Worm (Caenorhabditis elegans) whole organism, young adult: ENCODE data around the gene dpy-11.

Experiments used
- B0019.2 ChIP-seq: fragments of 200-800 bp; sonication (Bioruptor generic); conservative IDR thresholded peaks from 2 replicates; pipeline ENCODE4 v1.3.6; 2022; ENCODE audit warnings: missing genetic modification reagents, missing genetic modification characterization, missing compliant biosample characterization
- B0336.3 ChIP-seq: fragments of 200-800 bp; sonication (Bioruptor generic); IDR thresholded peaks from 2 replicates; pipeline ENCODE4 v1.3.6; 2022; ENCODE audit warnings: missing genetic modification characterization, missing compliant biosample characterization
- F22D6.2 ChIP-seq: sonication (generic microtip); optimal IDR thresholded peaks from 2 replicates; lab custom pipeline; 2016; ENCODE audit warnings: mild to moderate bottlenecking, missing genetic modification characterization, missing compliant biosample characterization
- F23B12.7 ChIP-seq: sonication (generic microtip); optimal IDR thresholded peaks from 2 replicates; lab custom pipeline; 2017; ENCODE audit warnings: missing genetic modification characterization, mild to moderate bottlenecking, missing compliant biosample characterization, antibody characterized with exemption, moderate library complexity; ENCODE audit not compliant: insufficient read depth
- F37B4.10 ChIP-seq: fragments of 200-800 bp; sonication (Bioruptor generic); IDR thresholded peaks from 2 replicates; pipeline ENCODE4 v1.3.6; 2022; ENCODE audit warnings: missing genetic modification characterization, missing compliant biosample characterization
- F39B2.1 ChIP-seq: fragments of 200-800 bp; sonication (Bioruptor generic); IDR thresholded peaks from 2 replicates; pipeline ENCODE4 v1.3.6; 2022; ENCODE audit warnings: missing genetic modification reagents, missing genetic modification characterization, missing compliant biosample characterization
- F49E8.2 ChIP-seq: sonication (generic microtip); optimal IDR thresholded peaks from 3 replicates; lab custom pipeline; 2017; ENCODE audit warnings: missing genetic modification characterization, mild to moderate bottlenecking, missing compliant biosample characterization, antibody characterized with exemption, moderate library complexity; ENCODE audit not compliant: insufficient read depth
- K11D2.4 ChIP-seq: fragments of 200-800 bp; sonication (Bioruptor generic); IDR thresholded peaks from 2 replicates; pipeline ENCODE4 v1.3.6; 2022; ENCODE audit warnings: missing genetic modification reagents, missing genetic modification characterization, missing compliant biosample characterization
- K12H6.12 ChIP-seq: fragments of 200-800 bp; sonication (Bioruptor generic); optimal IDR thresholded peaks from 2 replicates; lab custom pipeline; 2018; ENCODE audit warnings: mild to moderate bottlenecking, missing genetic modification characterization, missing compliant biosample characterization
- T26A5.8 ChIP-seq: sonication (generic microtip); optimal IDR thresholded peaks from 2 replicates; lab custom pipeline; 2016; ENCODE audit warnings: missing genetic modification characterization, missing compliant biosample characterization
- Y53G8AR.9 ChIP-seq: fragments of 200-800 bp; sonication (Bioruptor generic); conservative IDR thresholded peaks from 2 replicates; pipeline ENCODE4 v1.3.6; 2022; ENCODE audit warnings: missing genetic modification reagents, missing genetic modification characterization, missing compliant biosample characterization
- ZK185.1 ChIP-seq: sonication (generic microtip); optimal IDR thresholded peaks from 2 replicates; lab custom pipeline; 2016; ENCODE audit warnings: mild to moderate bottlenecking, missing genetic modification characterization, missing compliant biosample characterization; ENCODE audit not compliant: poor library complexity, severe bottlenecking
- akir-1 ChIP-seq: fragments of 200-800 bp; sonication (Bioruptor generic); optimal IDR thresholded peaks from 2 replicates; lab custom pipeline; 2018; ENCODE audit warnings: mild to moderate bottlenecking, missing genetic modification characterization, moderate library complexity, missing compliant biosample characterization
- athp-1 ChIP-seq: sonication (generic microtip); optimal IDR thresholded peaks from 2 replicates; lab custom pipeline; 2017; ENCODE audit warnings: mild to moderate bottlenecking, missing genetic modification characterization, missing compliant biosample characterization
- attf-5 ChIP-seq: fragments of 200-800 bp; sonication (Bioruptor generic); optimal IDR thresholded peaks from 2 replicates; lab custom pipeline; 2018; ENCODE audit warnings: mild to moderate bottlenecking, missing genetic modification characterization, missing compliant biosample characterization
- die-1 ChIP-seq: sonication (generic microtip); optimal IDR thresholded peaks from 2 replicates; lab custom pipeline; 2016; ENCODE audit warnings: missing genotype, mild to moderate bottlenecking, missing genetic modification characterization, missing compliant biosample characterization
- dox-1 ChIP-seq: fragments of 200-800 bp; sonication (Bioruptor generic); IDR thresholded peaks from 2 replicates; pipeline ENCODE4 v1.3.6; 2022; ENCODE audit warnings: missing genetic modification reagents, missing genetic modification characterization, missing compliant biosample characterization
- egl-18 ChIP-seq: fragments of 200-800 bp; sonication (Bioruptor generic); IDR thresholded peaks from 2 replicates; pipeline ENCODE4 v1.3.6; 2022; ENCODE audit warnings: missing genetic modification reagents, missing genetic modification characterization, missing compliant biosample characterization
- egl-44 ChIP-seq: fragments of 200-800 bp; sonication (Bioruptor generic); IDR thresholded peaks from 2 replicates; pipeline ENCODE4 v1.3.6; 2022; ENCODE audit warnings: missing genetic modification reagents, missing genetic modification characterization, missing compliant biosample characterization
- ekl-4 ChIP-seq: fragments of 200-800 bp; sonication (Bioruptor generic); IDR thresholded peaks from 2 replicates; pipeline ENCODE4 v1.3.6; 2022; ENCODE audit warnings: missing genetic modification reagents, missing genetic modification characterization, missing compliant biosample characterization
- hlh-12 ChIP-seq: sonication (generic microtip); optimal IDR thresholded peaks from 2 replicates; lab custom pipeline; 2016; ENCODE audit warnings: missing genetic modification characterization, missing compliant biosample characterization
- hmg-1.2 ChIP-seq: fragments of 200-800 bp; sonication (Bioruptor generic); IDR thresholded peaks from 2 replicates; pipeline ENCODE4 v1.3.6; 2022; ENCODE audit warnings: missing genetic modification reagents, missing genetic modification characterization, missing compliant biosample characterization
- hmg-20 ChIP-seq: fragments of 200-800 bp; sonication (Bioruptor generic); IDR thresholded peaks from 2 replicates; pipeline ENCODE4 v1.3.6; 2022; ENCODE audit warnings: missing genetic modification reagents, missing genetic modification characterization, missing compliant biosample characterization
- let-607 ChIP-seq, 2 experiments: fragments of 200-800 bp in 1 of 2; sonication (Bioruptor generic) in 1 of 2; sonication (generic microtip) in 1 of 2; optimal IDR thresholded peaks; 2 replicates each; lab custom pipeline; 2016 to 2018; ENCODE audit warnings: mild to moderate bottlenecking in 2 of 2, missing compliant biosample characterization in 2 of 2, missing genetic modification characterization in 2 of 2, moderate library complexity in 2 of 2, missing genotype in 1 of 2
- lin-26 ChIP-seq: fragments of 200-800 bp; sonication (Bioruptor generic); IDR thresholded peaks from 2 replicates; pipeline ENCODE4 v1.3.6; 2022; ENCODE audit warnings: missing genetic modification reagents, missing genetic modification characterization, missing compliant biosample characterization
- lsy-27 ChIP-seq: sonication (generic microtip); optimal IDR thresholded peaks from 2 replicates; lab custom pipeline; 2017; ENCODE audit warnings: missing genetic modification characterization, mild to moderate bottlenecking, missing compliant biosample characterization, antibody characterized with exemption, missing genotype, borderline replicate concordance; ENCODE audit not compliant: insufficient read depth
- madf-10 ChIP-seq: sonication (generic microtip); optimal IDR thresholded peaks from 2 replicates; lab custom pipeline; 2016; ENCODE audit warnings: mild to moderate bottlenecking, missing genetic modification characterization, missing compliant biosample characterization
- madf-6 ChIP-seq: fragments of 200-800 bp; sonication (Bioruptor generic); IDR thresholded peaks from 2 replicates; pipeline ENCODE4 v1.3.6; 2022; ENCODE audit warnings: missing genetic modification reagents, missing genetic modification characterization, missing compliant biosample characterization
- mes-4 ChIP-seq: sonication (generic microtip); optimal IDR thresholded peaks from 2 replicates; lab custom pipeline; 2016; ENCODE audit warnings: missing genotype, missing genetic modification characterization, missing compliant biosample characterization
- nfya-1 ChIP-seq: sonication (generic microtip); optimal IDR thresholded peaks from 2 replicates; lab custom pipeline; 2017; ENCODE audit warnings: antibody characterized with exemption, missing compliant biosample characterization, missing genetic modification characterization, borderline replicate concordance; ENCODE audit not compliant: insufficient read depth
- nhr-179 ChIP-seq: sonication (generic microtip); optimal IDR thresholded peaks from 2 replicates; lab custom pipeline; 2016; ENCODE audit warnings: mild to moderate bottlenecking, missing genetic modification characterization, missing compliant biosample characterization
- nhr-27 ChIP-seq: fragments of 200-800 bp; sonication (Bioruptor generic); optimal IDR thresholded peaks from 2 replicates; lab custom pipeline; 2018; ENCODE audit warnings: mild to moderate bottlenecking, missing genetic modification characterization, moderate library complexity, missing compliant biosample characterization
- repo-1 ChIP-seq: sonication (generic microtip); optimal IDR thresholded peaks from 2 replicates; lab custom pipeline; 2017; ENCODE audit warnings: mild to moderate bottlenecking, missing genetic modification characterization, missing compliant biosample characterization
- snpc-4 ChIP-seq, 5 experiments: fragments of 150-350 bp in 1 of 5; sonication (generic microtip) in 4 of 5; optimal IDR thresholded peaks; 2 replicates each; lab custom pipeline; 2014 to 2018; ENCODE audit warnings: missing genetic modification characterization in 5 of 5, missing biosample characterization in 3 of 5, antibody characterized with exemption in 2 of 5, mild to moderate bottlenecking in 2 of 5, missing compliant biosample characterization in 2 of 5, missing genotype in 2 of 5, moderate library complexity in 2 of 5, missing genetic modification reagents in 1 of 5
- somi-1 ChIP-seq: fragments of 200-800 bp; sonication (Bioruptor generic); optimal IDR thresholded peaks from 2 replicates; lab custom pipeline; 2018; ENCODE audit warnings: mild to moderate bottlenecking, missing genetic modification characterization, missing compliant biosample characterization
- unc-62 ChIP-seq: fragments of 150-350 bp; optimal IDR thresholded peaks from 2 replicates; lab custom pipeline; 2014; ENCODE audit warnings: missing biosample characterization, missing genetic modification reagents, missing genetic modification characterization
- zfh-2 ChIP-seq: fragments of 200-800 bp; sonication (Bioruptor generic); conservative IDR thresholded peaks from 2 replicates; pipeline ENCODE4 v1.3.6; 2022; ENCODE audit warnings: missing genetic modification reagents, missing genetic modification characterization, missing compliant biosample characterization
- ztf-18 ChIP-seq: sonication (generic microtip); optimal IDR thresholded peaks from 2 replicates; lab custom pipeline; 2016; ENCODE audit warnings: missing genotype, mild to moderate bottlenecking, missing genetic modification characterization, missing compliant biosample characterization
- ztf-25 ChIP-seq: fragments of 200-800 bp; sonication (Bioruptor generic); IDR thresholded peaks from 2 replicates; pipeline ENCODE4 v1.3.6; 2022; ENCODE audit warnings: missing genetic modification reagents, missing genetic modification characterization, missing compliant biosample characterization
- ztf-6 ChIP-seq: fragments of 200-800 bp; sonication (Bioruptor generic); IDR thresholded peaks from 2 replicates; pipeline ENCODE4 v1.3.6; 2022; ENCODE audit warnings: missing genetic modification reagents, missing genetic modification characterization, missing compliant biosample characterization

Gene dpy-11

DNA sequence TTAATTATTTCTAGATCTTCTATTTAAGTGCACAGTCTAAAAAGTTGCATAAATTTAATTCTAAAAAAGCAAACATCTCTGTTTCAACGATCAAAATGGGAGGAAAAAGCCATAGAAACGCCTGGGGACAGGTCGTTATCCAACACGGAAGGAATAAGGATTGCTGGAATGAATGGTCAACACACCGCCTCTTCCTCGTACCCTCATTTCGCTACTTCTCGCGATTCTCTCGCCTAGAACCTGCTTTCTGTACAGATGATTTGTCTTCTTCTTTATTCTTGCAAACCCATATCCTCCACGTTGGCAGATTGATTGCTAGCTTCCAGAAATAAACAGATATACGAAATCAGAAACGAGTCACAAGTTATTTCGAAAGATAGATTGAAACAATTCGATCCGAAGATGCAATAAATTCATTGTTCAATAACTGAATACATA lies at the start of gene dpy-11 (continued):
- TF ChIP-seq nfya-1 (tag; lab: Kevin White, UChicago) (no peak), akir-1 (GFP tag; lab: Kevin White, UChicago) (no peak), T26A5.8 (tag; lab: Kevin White, UChicago) (no peak), nhr-179 (tag; lab: Kevin White, UChicago) (no peak), ZK185.1 (tag; lab: Kevin White, UChicago) (peak; percentile 22), F22D6.2 (tag; lab: Kevin White, UChicago) (no peak), ztf-6 (GFP tag; lab: Robert Waterston, UW) (no peak), F37B4.10 (GFP tag; lab: Robert Waterston, UW) (0 out of 2 replicates have a peak, but pooled peaks have one; percentile 6), lin-26 (peak; percentile 27; the same call in 1 of the 2 replicates), B0336.3 (GFP tag; lab: Robert Waterston, UW) (peak; percentile 92), F39B2.1 (0 out of 2 replicates have a peak, but pooled peaks have one; percentile 53), zfh-2 (GFP tag; lab: Robert Waterston, UW) (no peak), nhr-27 (tag; lab: Kevin White, UChicago) (no peak), hmg-20 (GFP tag; lab: Robert Waterston, UW) (peak; percentile 23; the same call in 1 of the 2 replicates), Y53G8AR.9 (GFP tag; lab: Robert Waterston, UW) (peak; percentile 72), ekl-4 (GFP tag; lab: Robert Waterston, UW) (peak; percentile 65), dox-1 (GFP tag; lab: Robert Waterston, UW) (peak; percentile 58), let-607 (tag; optimal IDR thresholded peaks at IDR 0.05; lab: Kevin White, UChicago) (peak in 1 of 2 experiments; percentile 1), unc-62 (GFP tag; lab: Kevin White, UChicago) (no peak), madf-6 (GFP tag; lab: Robert Waterston, UW) (peak; percentile 61), athp-1 (peak; percentile 32), K11D2.4 (peak; percentile 58; the same call in 1 of the 2 replicates), egl-18 (GFP tag; lab: Robert Waterston, UW) (no peak), B0019.2 (GFP tag; lab: Robert Waterston, UW) (no peak), snpc-4 (GFP tag; optimal IDR thresholded peaks at IDR 0.05; lab: Kevin White, UChicago) (peak; percentile 21), snpc-4 (tag; optimal IDR thresholded peaks at IDR 0.05; lab: Kevin White, UChicago) (peak in 2 of 4 experiments; percentile 9 to 26), hmg-1.2 (GFP tag; lab: Robert Waterston, UW) (peak; percentile 51), egl-44 (GFP tag; lab: Robert Waterston, UW) (peak; percentile 25; the same call in 1 of the 2 replicates), ztf-18 (tag; lab: Kevin White, UChicago) (no peak), repo-1 (peak; percentile 93), mes-4 (tag; lab: Kevin White, UChicago) (no peak)

DNA sequence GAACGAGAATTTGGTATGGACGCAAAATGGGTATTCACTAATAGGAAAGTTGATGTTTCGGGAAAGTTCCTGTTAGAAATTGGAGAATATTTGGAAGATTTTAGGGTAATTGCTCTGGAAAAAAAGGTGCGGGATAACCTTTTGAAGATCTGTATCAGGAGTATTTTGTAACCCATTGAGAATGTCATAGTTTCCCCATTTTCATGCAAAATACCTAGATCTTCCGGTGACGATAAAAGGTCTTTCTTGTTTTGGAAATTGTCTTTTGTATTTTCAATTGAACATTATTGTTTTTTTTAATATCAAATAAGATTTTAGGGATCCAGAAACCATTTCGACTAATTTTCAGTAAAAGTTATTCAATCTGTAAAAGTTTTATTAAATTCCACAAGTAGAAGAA lies 46.6 kb upstream of the dpy-11 start, which contains the start of gene spp-19:
spp-19 (minus strand) TSS at position 101 of the 400 bp plus-strand sequence.
- TF ChIP-seq K12H6.12 (tag; lab: Kevin White, UChicago) (no peak), let-607 (tag; optimal IDR thresholded peaks at IDR 0.05; lab: Kevin White, UChicago) (no peak), madf-10 (tag; lab: Kevin White, UChicago) (no peak), ztf-25 (GFP tag; lab: Robert Waterston, UW) (no peak), attf-5 (GFP tag; lab: Kevin White, UChicago) (no peak), F49E8.2 (no peak), lsy-27 (tag; lab: Kevin White, UChicago) (no peak), hlh-12 (tag; lab: Kevin White, UChicago) (no peak), somi-1 (no peak), F23B12.7 (tag; lab: Kevin White, UChicago) (no peak), die-1 (no peak)
